Fruit fly (Drosophila melanogaster): ENCODE results near the gene CG17568.

CG17568 gene

DNA sequence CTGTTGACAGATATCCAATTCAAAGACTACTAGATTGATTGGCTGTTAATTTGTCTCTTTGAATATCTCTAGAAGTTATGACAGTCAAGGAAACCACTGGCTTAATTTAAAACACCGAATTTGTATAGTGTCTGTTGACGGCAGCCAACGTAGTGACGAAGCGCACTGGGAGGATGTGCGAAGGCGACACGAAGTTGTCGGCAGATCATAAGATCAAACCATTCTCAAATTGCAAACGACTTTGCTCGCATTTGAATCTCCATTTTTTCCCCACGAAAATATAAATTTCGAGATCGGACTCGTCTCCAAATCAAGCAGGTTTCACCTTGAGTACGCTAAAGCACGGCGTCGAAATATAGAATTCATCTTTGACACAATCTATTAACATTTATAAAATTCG, 1.2 kb upstream of the CG17568 start, which contains the start of gene CG42688:
CG42688 (minus strand) TSS at position 101 of the 400 bp plus-strand sequence.
- TF ChIP-seq ovo (GFP tag; optimal IDR thresholded peaks at IDR 0.05) = no peak

DNA sequence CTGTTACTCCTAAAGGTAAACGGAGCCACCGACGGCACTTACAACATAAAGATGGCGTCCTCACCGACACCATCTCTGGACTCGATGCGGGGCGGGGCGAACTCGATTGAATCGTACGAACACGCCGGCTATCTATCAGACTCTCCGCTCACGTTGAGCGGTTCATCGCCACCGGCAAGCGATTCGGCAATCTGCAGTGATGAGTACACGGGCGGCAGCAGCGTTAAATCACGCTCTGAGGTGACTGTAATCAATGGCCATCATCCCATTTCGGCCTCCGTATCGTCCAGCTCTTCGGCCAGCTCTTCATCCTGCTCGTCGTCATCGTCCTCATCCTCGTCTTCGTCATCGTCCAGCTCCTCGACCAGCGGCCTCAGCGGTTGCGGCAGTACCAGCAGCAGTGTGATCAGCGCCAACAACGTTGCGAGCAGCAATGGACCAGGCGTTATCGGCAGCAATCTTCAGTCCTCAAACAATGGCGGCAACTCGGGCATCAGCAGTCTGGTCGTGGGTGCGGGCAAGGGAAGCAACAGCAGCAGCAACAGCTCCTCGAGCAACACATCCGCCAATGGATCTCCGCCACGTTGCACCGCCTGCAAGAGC, 13.3 kb downstream of the CG17568 start:
- TF ChIP-seq CG12768 (GFP tag; optimal IDR thresholded peaks at IDR 0.05) (no peak), CG1620 (GFP tag; optimal IDR thresholded peaks at IDR 0.05) (no peak), CG7101 (tag; optimal IDR thresholded peaks at IDR 0.05) (no peak), ovo (GFP tag; optimal IDR thresholded peaks at IDR 0.05) (no peak), bab1 (GFP tag; optimal IDR thresholded peaks at IDR 0.05) (no peak), Mnt (GFP tag; optimal IDR thresholded peaks at IDR 0.05) (no peak), Crg-1 (GFP tag; optimal IDR thresholded peaks at IDR 0.05) (no peak), CG11617 (GFP tag; optimal IDR thresholded peaks at IDR 0.05) (no peak), kay (GFP tag; ENCODE audit: borderline replicate concordance) (no peak), cnc (optimal IDR thresholded peaks at IDR 0.05) (no peak), Hr96 (GFP tag; optimal IDR thresholded peaks at IDR 0.05) (no peak), CG7045 (GFP tag; optimal IDR thresholded peaks at IDR 0.05) (no peak)

dm6 chr2L:19167135-19167681, 14.3 kb downstream of the CG17568 start:
- TF ChIP-seq CG1620 (GFP tag; optimal IDR thresholded peaks at IDR 0.05) = no peak
- TF ChIP-seq Hr96 (GFP tag; optimal IDR thresholded peaks at IDR 0.05) = no peak
- TF ChIP-seq toe (GFP tag; optimal IDR thresholded peaks at IDR 0.05) = no peak
- TF ChIP-seq cic (GFP tag; optimal IDR thresholded peaks at IDR 0.05) = no peak
- TF ChIP-seq CG11617 (GFP tag; optimal IDR thresholded peaks at IDR 0.05) = no peak
- no peak for TF ChIP-seq bab1 (GFP tag; optimal IDR thresholded peaks at IDR 0.05)
- no peak for TF ChIP-seq CG12768 (GFP tag; optimal IDR thresholded peaks at IDR 0.05)
- no peak for TF ChIP-seq CG14711 (tag; optimal IDR thresholded peaks at IDR 0.05)
- TF ChIP-seq Clk (GFP tag; optimal IDR thresholded peaks at IDR 0.05) = no peak
- no peak for TF ChIP-seq Crg-1 (GFP tag; optimal IDR thresholded peaks at IDR 0.05)
- no peak for TF ChIP-seq tj (GFP tag; optimal IDR thresholded peaks at IDR 0.05)
- no peak for TF ChIP-seq CG7045 (GFP tag; optimal IDR thresholded peaks at IDR 0.05)
- no peak for TF ChIP-seq kay (GFP tag; ENCODE audit: borderline replicate concordance)
- TF ChIP-seq pad (GFP tag; optimal IDR thresholded peaks at IDR 0.05) = no peak
- no peak for TF ChIP-seq CG33017 (tag; optimal IDR thresholded peaks at IDR 0.05)
- no peak for TF ChIP-seq ovo (GFP tag; optimal IDR thresholded peaks at IDR 0.05)

dm6 chr2L:19165998-19166397, 15.5 kb downstream of the CG17568 start:
- peak; percentile 54 for TF ChIP-seq bab1 (GFP tag; optimal IDR thresholded peaks at IDR 0.05)
- TF ChIP-seq pad (GFP tag; optimal IDR thresholded peaks at IDR 0.05) = peak; percentile 48
- no peak for TF ChIP-seq toe (GFP tag; optimal IDR thresholded peaks at IDR 0.05)

- TF ChIP-seq CG12768 (GFP tag; optimal IDR thresholded peaks at IDR 0.05) (peak; percentile 92), ovo (GFP tag; optimal IDR thresholded peaks at IDR 0.05) (no peak), toe (GFP tag; optimal IDR thresholded peaks at IDR 0.05) (peak; percentile 86), CG14711 (tag; optimal IDR thresholded peaks at IDR 0.05) (peak; percentile 87), CG1620 (GFP tag; optimal IDR thresholded peaks at IDR 0.05) (peak; percentile 30), cnc (optimal IDR thresholded peaks at IDR 0.05) (no peak), kay (GFP tag; ENCODE audit: borderline replicate concordance) (no peak), Crg-1 (GFP tag; optimal IDR thresholded peaks at IDR 0.05) (peak; percentile 35), bab1 (GFP tag; optimal IDR thresholded peaks at IDR 0.05) (peak; percentile 85), pad (GFP tag; optimal IDR thresholded peaks at IDR 0.05) (peak; percentile 52), Mnt (GFP tag; optimal IDR thresholded peaks at IDR 0.05) (peak; percentile 37), CG5204 (GFP tag; optimal IDR thresholded peaks at IDR 0.05) (peak; percentile 81), Clk (GFP tag; optimal IDR thresholded peaks at IDR 0.05) (peak; percentile 86), CG7045 (GFP tag; optimal IDR thresholded peaks at IDR 0.05) (peak; percentile 90), tj (GFP tag; optimal IDR thresholded peaks at IDR 0.05) (peak; percentile 59), CG33017 (tag; optimal IDR thresholded peaks at IDR 0.05) (peak; percentile 91), Hr96 (GFP tag; optimal IDR thresholded peaks at IDR 0.05) (peak; percentile 84), CG7101 (tag; optimal IDR thresholded peaks at IDR 0.05) (peak; percentile 85), cic (GFP tag; optimal IDR thresholded peaks at IDR 0.05) (peak; percentile 37), CG11617 (GFP tag; optimal IDR thresholded peaks at IDR 0.05) (peak; percentile 67)
These were observed 16.3 kb downstream of the CG17568 start for dm6 chr2L:19164933-19165813.

dm6 chr2L:19163975-19164371, 17.5 kb downstream of the CG17568 start:
- TF ChIP-seq CG5204 (GFP tag; optimal IDR thresholded peaks at IDR 0.05) (no peak), ovo (GFP tag; optimal IDR thresholded peaks at IDR 0.05) (no peak), toe (GFP tag; optimal IDR thresholded peaks at IDR 0.05) (no peak), Crg-1 (GFP tag; optimal IDR thresholded peaks at IDR 0.05) (no peak), bab1 (GFP tag; optimal IDR thresholded peaks at IDR 0.05) (no peak), Mnt (GFP tag; optimal IDR thresholded peaks at IDR 0.05) (no peak), CG7045 (GFP tag; optimal IDR thresholded peaks at IDR 0.05) (no peak), pad (GFP tag; optimal IDR thresholded peaks at IDR 0.05) (no peak), Hr96 (GFP tag; optimal IDR thresholded peaks at IDR 0.05) (no peak), CG33017 (tag; optimal IDR thresholded peaks at IDR 0.05) (no peak)

Data from whole organism, adult.